Fruit fly (Drosophila melanogaster): ENCODE data around the gene lmgA.
A peak's percentile ranks its signal among the peaks of the same experiment; 100 is the strongest.

Gene lmgA

dm6 chr2L:8517256-8517694, 11.1 kb downstream of the lmgA start, which contains the start of the genes mRpL51 and Uba4 (continued):
- peak; percentile 31 to 51 for TF ChIP-seq dpn (GFP tag; optimal IDR thresholded peaks at IDR 0.05)
- TF ChIP-seq MESR4 (GFP tag; optimal IDR thresholded peaks at IDR 0.05) = peak; percentile 46
- no peak for TF ChIP-seq Sry-β (GFP tag; optimal IDR thresholded peaks at IDR 0.05)
- TF ChIP-seq CG7786 (GFP tag; optimal IDR thresholded peaks at IDR 0.05) = peak; percentile 7
- peak; percentile 7 for TF ChIP-seq Bteb2 (GFP tag; optimal IDR thresholded peaks at IDR 0.05)
- peak; percentile 74 for TF ChIP-seq CG1603 (tag; optimal IDR thresholded peaks at IDR 0.05)
- TF ChIP-seq Bdp1 (GFP tag; optimal IDR thresholded peaks at IDR 0.05) = no peak
- TF ChIP-seq Lpt (GFP tag; optimal IDR thresholded peaks at IDR 0.05) = no peak
- TF ChIP-seq Rfx (GFP tag; IDR thresholded peaks at IDR 0.05) = no peak
- TF ChIP-seq ham (GFP tag; IDR thresholded peaks at IDR 0.05) = no peak
- TF ChIP-seq CG6654 (GFP tag; optimal IDR thresholded peaks at IDR 0.05) = no peak
- peak; percentile 32; the same call in 1 of the 3 replicates for TF ChIP-seq CG6791 (GFP tag; IDR thresholded peaks at IDR 0.05; ENCODE audit: partially characterized antibody)
- TF ChIP-seq CG4328 (GFP tag; optimal IDR thresholded peaks at IDR 0.05) = no peak
- TF ChIP-seq CG11456 (GFP tag; IDR thresholded peaks at IDR 0.05) = no peak
- TF ChIP-seq CG34224 (GFP tag; IDR thresholded peaks at IDR 0.05; ENCODE audit: partially characterized antibody) = peak; percentile 49; the same call in 2 of the 3 replicates
- TF ChIP-seq unc-4 (GFP tag; IDR thresholded peaks at IDR 0.05; ENCODE audit: partially characterized antibody) = peak; percentile 55
- no peak for TF ChIP-seq gt (GFP tag; IDR thresholded peaks at IDR 0.05)
- peak; percentile 72 for TF ChIP-seq lbe (GFP tag; optimal IDR thresholded peaks at IDR 0.05)
- TF ChIP-seq CG7839 (tag; optimal IDR thresholded peaks at IDR 0.05) = peak; percentile 3
- TF ChIP-seq CG17568 (GFP tag; optimal IDR thresholded peaks at IDR 0.05) = no peak
- TF ChIP-seq CG4360 (GFP tag; IDR thresholded peaks at IDR 0.05) = no peak
- TF ChIP-seq sd (tag; optimal IDR thresholded peaks at IDR 0.05) = no peak
- no peak for TF ChIP-seq Antp (GFP tag; optimal IDR thresholded peaks at IDR 0.05)
- TF ChIP-seq Usf (GFP tag; optimal IDR thresholded peaks at IDR 0.05) = no peak
- TF ChIP-seq CG9932 (GFP tag; IDR thresholded peaks at IDR 0.05) = peak; percentile 32; the same call in 1 of the 2 replicates
- no peak for TF ChIP-seq ac (GFP tag; optimal IDR thresholded peaks at IDR 0.05)
- TF ChIP-seq CG18599 (GFP tag; optimal IDR thresholded peaks at IDR 0.05) = peak; percentile 67
- no peak for TF ChIP-seq corto (GFP tag; optimal IDR thresholded peaks at IDR 0.05)
- TF ChIP-seq CG15073 (GFP tag; optimal IDR thresholded peaks at IDR 0.05) = no peak
- peak; percentile 90 for TF ChIP-seq CG2116 (GFP tag; optimal IDR thresholded peaks at IDR 0.05)
- peak; percentile 33 for TF ChIP-seq Dip3 (GFP tag; optimal IDR thresholded peaks at IDR 0.05)
- no peak for TF ChIP-seq CoRest (tag; optimal IDR thresholded peaks at IDR 0.05)
- peak; percentile 78 for TF ChIP-seq trem (tag; optimal IDR thresholded peaks at IDR 0.05)
- no peak for TF ChIP-seq CG8281 (tag; optimal IDR thresholded peaks at IDR 0.05)
- no peak for TF ChIP-seq CG31224 (GFP tag; IDR thresholded peaks at IDR 0.05)
- TF ChIP-seq Mad (GFP tag; optimal IDR thresholded peaks at IDR 0.05) = peak; percentile 36
- peak; percentile 32 for TF ChIP-seq CG18764 (GFP tag; optimal IDR thresholded peaks at IDR 0.05)
- TF ChIP-seq shn (GFP tag; optimal IDR thresholded peaks at IDR 0.05) = no peak
- TF ChIP-seq Fer2 (tag; optimal IDR thresholded peaks at IDR 0.05) = no peak
- no peak for TF ChIP-seq Dad (GFP tag; optimal IDR thresholded peaks at IDR 0.05)
- peak; percentile 37 for TF ChIP-seq PHDP (tag; optimal IDR thresholded peaks at IDR 0.05)
- TF ChIP-seq CG42726 (GFP tag; IDR thresholded peaks at IDR 0.05; ENCODE audit: partially characterized antibody) = no peak
- no peak for TF ChIP-seq gcm (GFP tag; optimal IDR thresholded peaks at IDR 0.05)
- no peak for TF ChIP-seq rib (GFP tag; IDR thresholded peaks at IDR 0.05)
- no peak for TF ChIP-seq CG10462 (GFP tag; optimal IDR thresholded peaks at IDR 0.05)
- TF ChIP-seq CkIIα-i1 (GFP tag; IDR thresholded peaks at IDR 0.05) = no peak
- no peak for TF ChIP-seq CG5953 (GFP tag; IDR thresholded peaks at IDR 0.05)
- TF ChIP-seq al (GFP tag; IDR thresholded peaks at IDR 0.05) = no peak
- peak; percentile 31 for TF ChIP-seq Hand (GFP tag; optimal IDR thresholded peaks at IDR 0.05)
- TF ChIP-seq CG12942 (GFP tag; optimal IDR thresholded peaks at IDR 0.05) = no peak
- no peak for TF ChIP-seq sr (GFP tag; IDR thresholded peaks at IDR 0.05)
